Worm (Caenorhabditis elegans): ENCODE results near the gene pig-1.

- TF ChIP-seq tbx-8 (GFP tag; optimal IDR thresholded peaks at IDR 0.05) (no peak), unc-39 (tag; optimal IDR thresholded peaks at IDR 0.05) (no peak), unc-62 (GFP tag; optimal IDR thresholded peaks at IDR 0.05) (no peak), ceh-39 (tag; optimal IDR thresholded peaks at IDR 0.05) (no peak), nhr-28 (tag; optimal IDR thresholded peaks at IDR 0.05) (no peak), elt-3 (tag; optimal IDR thresholded peaks at IDR 0.05) (no peak), sptf-1 (tag; optimal IDR thresholded peaks at IDR 0.05) (no peak), lin-13 (tag; optimal IDR thresholded peaks at IDR 0.05) (no peak), blmp-1 (tag; optimal IDR thresholded peaks at IDR 0.05) (no peak), snpc-4 (tag; optimal IDR thresholded peaks at IDR 0.05) (no peak)
Measured at ce11 chrIV:560314-560713, 41.1 kb upstream of the pig-1 start.
